Fruit fly (Drosophila melanogaster) whole organism, pupa: Measurements from ENCODE around the gene CecA1.

Source experiments
- CG13204 ChIP-seq: fragments of 200-800 bp; sonication (Bioruptor generic); optimal IDR thresholded peaks from 2 replicates; lab custom pipeline; 2018; ENCODE audit warnings: missing biosample characterization, mild to moderate bottlenecking, missing genetic modification characterization, moderate library complexity
- Ets98B ChIP-seq: fragments of 200-800 bp; sonication (Bioruptor generic); IDR thresholded peaks from 2 replicates; pipeline ENCODE4 v1.3.6; 2022; ENCODE audit warnings: missing biosample characterization, missing genetic modification characterization

DNA sequence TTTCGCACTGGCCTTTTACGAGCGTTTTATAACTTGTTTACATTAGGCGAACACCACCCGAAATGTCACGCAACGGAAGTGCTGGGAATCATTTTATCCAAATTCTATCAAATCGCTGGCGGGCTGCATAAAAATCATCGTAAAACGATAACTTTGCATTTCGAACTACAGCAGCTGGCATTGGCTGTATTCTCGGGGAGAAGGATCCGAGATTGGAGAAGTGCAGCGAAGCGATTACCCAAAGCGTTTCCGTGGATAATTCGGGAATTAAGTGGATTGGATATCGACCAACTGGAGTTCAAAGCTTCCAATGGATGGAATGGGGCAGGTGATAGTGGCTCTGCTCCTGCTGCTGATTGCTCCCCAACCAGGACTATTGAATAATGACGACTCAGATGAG lies 38.6 kb downstream of the CecA1 start, which contains the start of gene CG34299:
- TF ChIP-seq CG13204 (GFP tag; lab: Kevin White, UChicago) = no peak
- TF ChIP-seq Ets98B (GFP tag; lab: Robert Waterston, UW) = no peak
